Worm (Caenorhabditis elegans): ENCODE measurements around the gene chil-5.

The chil-5 gene

ce11 chrII:9874508-9875229 is 15.2 kb upstream of the chil-5 start, which contains the start of the genes chil-2 and ctsa-3.2:
Gene chil-2 (minus strand): TSS chrII:9874608.
Gene ctsa-3.2 (plus strand): TSS chrII:9875179.
- no peak for TF ChIP-seq dmd-9 (GFP tag; IDR thresholded peaks at IDR 0.05)
- no peak for TF ChIP-seq hlh-11 (tag; optimal IDR thresholded peaks at IDR 0.05)
- TF ChIP-seq snpc-1.2 (GFP tag; IDR thresholded peaks at IDR 0.05), result no peak
- TF ChIP-seq unc-130 (GFP tag; optimal IDR thresholded peaks at IDR 0.05), result no peak
- TF ChIP-seq fkh-10 (GFP tag; optimal IDR thresholded peaks at IDR 0.05), result no peak
- TF ChIP-seq lin-39 (tag; optimal IDR thresholded peaks at IDR 0.05), result no peak

ce11 chrII:9872961-9873360 is 13.5 kb upstream of the chil-5 start, which contains the start of gene chil-8:
Gene chil-8 (minus strand): TSS chrII:9873061.
- peak; percentile 37 for TF ChIP-seq aha-1 (tag)
- no peak for TF ChIP-seq unc-39 (tag; optimal IDR thresholded peaks at IDR 0.05)

ce11 chrII:9871061-9871460 is 11.6 kb upstream of the chil-5 start, which contains the start of gene chil-7:
Gene chil-7 (minus strand): TSS chrII:9871172.
- TF ChIP-seq snpc-1.2 (GFP tag; IDR thresholded peaks at IDR 0.05), result no peak
- peak in 1 of 2 experiments; percentile 97 for TF ChIP-seq unc-62 (GFP tag; optimal IDR thresholded peaks at IDR 0.05 in 1 of 2)
- TF ChIP-seq unc-62 (tag; optimal IDR thresholded peaks at IDR 0.05), result no peak

DNA sequence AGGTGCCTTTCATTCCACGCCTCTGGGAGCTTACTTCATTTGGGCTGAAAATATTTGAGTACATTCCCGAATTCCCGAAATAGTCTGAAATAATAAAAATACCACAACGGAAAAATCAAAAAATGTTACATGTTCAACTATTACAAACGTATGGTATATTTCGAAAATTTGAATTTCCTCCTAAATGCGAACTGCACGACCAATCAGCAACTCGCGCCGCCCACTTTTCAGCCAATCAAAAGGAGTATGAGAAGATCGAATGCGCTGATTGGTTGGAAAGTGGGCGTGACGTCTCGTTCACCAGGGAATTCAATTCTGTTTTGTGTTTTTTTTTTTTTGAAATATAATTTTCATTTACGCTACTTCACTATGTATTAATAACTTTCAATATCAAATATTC is 9.2 kb upstream of the chil-5 start, which contains the start of gene old-1:
Gene old-1, minus strand, starts transcription at position 50 of the 400 bp plus-strand sequence.
- TF ChIP-seq duxl-1 (tag; optimal IDR thresholded peaks at IDR 0.05; ENCODE audit: poor library complexity), result no peak
- no peak for TF ChIP-seq madf-9 (GFP tag; conservative IDR thresholded peaks at IDR 0.05)
- no peak for TF ChIP-seq ctbp-1 (GFP tag; IDR thresholded peaks at IDR 0.05)
- TF ChIP-seq set-16 (GFP tag; IDR thresholded peaks at IDR 0.05), result no peak
- no peak for TF ChIP-seq ztf-11 (tag; optimal IDR thresholded peaks at IDR 0.05)
- TF ChIP-seq php-3 (GFP tag; IDR thresholded peaks at IDR 0.05), result no peak
- TF ChIP-seq hlh-30 (tag; optimal IDR thresholded peaks at IDR 0.05; ENCODE audit: insufficient read depth), result no peak
- TF ChIP-seq nhr-6 (tag; optimal IDR thresholded peaks at IDR 0.05), result no peak
- no peak for TF ChIP-seq ama-1 (optimal IDR thresholded peaks at IDR 0.05)
- TF ChIP-seq nhr-237 (tag; optimal IDR thresholded peaks at IDR 0.05), result no peak
- no peak for TF ChIP-seq daf-19 (GFP tag; conservative IDR thresholded peaks at IDR 0.05)
- no peak for TF ChIP-seq egl-27 (tag; optimal IDR thresholded peaks at IDR 0.05)
- no peak for TF ChIP-seq ceh-28 (tag; optimal IDR thresholded peaks at IDR 0.05)
- no peak for TF ChIP-seq zip-2 (tag; optimal IDR thresholded peaks at IDR 0.05)
- no peak for TF ChIP-seq unc-130 (GFP tag; optimal IDR thresholded peaks at IDR 0.05)

- TF ChIP-seq aha-1 (tag) (peak; percentile 63), Y105C5A.15 (GFP tag; IDR thresholded peaks at IDR 0.05) (no peak), nhr-102 (tag; optimal IDR thresholded peaks at IDR 0.05) (no peak), nhr-42 (GFP tag; IDR thresholded peaks at IDR 0.05) (no peak), hlh-30 (tag; optimal IDR thresholded peaks at IDR 0.05; ENCODE audit: insufficient read depth) (no peak), snpc-4 (tag; optimal IDR thresholded peaks at IDR 0.05) (no peak), skn-1 (tag; optimal IDR thresholded peaks at IDR 0.05) (no peak), egl-43 (GFP tag; IDR thresholded peaks at IDR 0.05) (no peak), nhr-76 (tag; optimal IDR thresholded peaks at IDR 0.05) (no peak), Y48G9A.11 (GFP tag; IDR thresholded peaks at IDR 0.05) (no peak), daf-12 (tag; optimal IDR thresholded peaks at IDR 0.05) (no peak), unc-62 (GFP tag; optimal IDR thresholded peaks at IDR 0.05 in 1 of 2) (peak in 1 of 2 experiments; percentile 65), unc-62 (tag; optimal IDR thresholded peaks at IDR 0.05) (no peak)
These were observed 8.7 kb upstream of the chil-5 start for ce11 chrII:9868207-9868606.
